Fruit fly (Drosophila melanogaster): ENCODE measurements around the gene CG42526.

CG42526 gene

dm6 chr3L:9435315-9435714 is at the start of gene CG42526 (continued):
- TF ChIP-seq CG4328 (GFP tag; optimal IDR thresholded peaks at IDR 0.05) (no peak), CrebB (tag; optimal IDR thresholded peaks at IDR 0.05) (no peak), Dbx (GFP tag; IDR thresholded peaks at IDR 0.05) (peak; percentile 39; the same call in 1 of the 3 replicates), CG5953 (GFP tag; IDR thresholded peaks at IDR 0.05) (no peak), chn (GFP tag; optimal IDR thresholded peaks at IDR 0.05) (no peak), odd (GFP tag; optimal IDR thresholded peaks at IDR 0.05) (no peak), CG15269 (tag; optimal IDR thresholded peaks at IDR 0.05) (peak; percentile 48), ems (GFP tag; optimal IDR thresholded peaks at IDR 0.05) (peak; percentile 26), CG11093 (GFP tag; IDR thresholded peaks at IDR 0.05) (no peak), CG4360 (GFP tag; IDR thresholded peaks at IDR 0.05) (no peak), pzg (GFP tag; optimal IDR thresholded peaks at IDR 0.05) (peak; percentile 79), Xrp1 (GFP tag; IDR thresholded peaks at IDR 0.05) (no peak), CG13894 (tag; optimal IDR thresholded peaks at IDR 0.05) (peak; percentile 4), CG11723 (GFP tag; optimal IDR thresholded peaks at IDR 0.05) (peak; percentile 33), CG3995 (GFP tag; optimal IDR thresholded peaks at IDR 0.05) (peak; percentile 21), CG32532 (GFP tag; IDR thresholded peaks at IDR 0.05) (peak; percentile 44; the same call in 1 of the 2 replicates), CG5180 (GFP tag; optimal IDR thresholded peaks at IDR 0.05) (no peak), fd64A (GFP tag; optimal IDR thresholded peaks at IDR 0.05) (no peak), fd3F (GFP tag; optimal IDR thresholded peaks at IDR 0.05) (no peak), CG11247 (GFP tag; IDR thresholded peaks at IDR 0.05) (peak; percentile 44; the same call in 1 of the 2 replicates), amos (GFP tag; IDR thresholded peaks at IDR 0.05; ENCODE audit: partially characterized antibody) (peak; percentile 44; the same call in 1 of the 2 replicates), Gug (GFP tag; IDR thresholded peaks at IDR 0.05) (no peak), CG17612 (GFP tag; IDR thresholded peaks at IDR 0.05) (no peak), CG4730 (GFP tag; IDR thresholded peaks at IDR 0.05) (no peak), CG16863 (GFP tag; optimal IDR thresholded peaks at IDR 0.05) (peak; percentile 34), abd-A (tag; optimal IDR thresholded peaks at IDR 0.05) (no peak), CTCF (GFP tag; optimal IDR thresholded peaks at IDR 0.05) (peak; percentile 59), Hmx (GFP tag; optimal IDR thresholded peaks at IDR 0.05) (peak; percentile 35), dpn (GFP tag; optimal IDR thresholded peaks at IDR 0.05) (peak in 1 of 2 experiments; percentile 58), salm (tag; optimal IDR thresholded peaks at IDR 0.05) (no peak), CG7745 (tag; optimal IDR thresholded peaks at IDR 0.05) (no peak), CG4617 (GFP tag; optimal IDR thresholded peaks at IDR 0.05; ENCODE audit: borderline replicate concordance) (peak; percentile 9), CG12299 (tag; optimal IDR thresholded peaks at IDR 0.05) (peak; percentile 28), CG12659 (GFP tag; optimal IDR thresholded peaks at IDR 0.05) (peak; percentile 59), CG10543 (GFP tag; optimal IDR thresholded peaks at IDR 0.05) (no peak), B-H2 (GFP tag; optimal IDR thresholded peaks at IDR 0.05) (peak; percentile 19), nom (GFP tag; optimal IDR thresholded peaks at IDR 0.05) (no peak), fd102C (GFP tag; optimal IDR thresholded peaks at IDR 0.05) (no peak), Bteb2 (GFP tag; optimal IDR thresholded peaks at IDR 0.05) (no peak), onecut (GFP tag; IDR thresholded peaks at IDR 0.05) (no peak), sug (tag; optimal IDR thresholded peaks at IDR 0.05) (no peak), Mrtf (GFP tag; IDR thresholded peaks at IDR 0.05) (no peak), Jarid2 (GFP tag; optimal IDR thresholded peaks at IDR 0.05) (no peak), CG17829 (tag; optimal IDR thresholded peaks at IDR 0.05) (peak; percentile 31), Dll (GFP tag; IDR thresholded peaks at IDR 0.05; ENCODE audit: partially characterized antibody) (peak; percentile 68), CG9797 (GFP tag; optimal IDR thresholded peaks at IDR 0.05) (peak; percentile 18), pfk (GFP tag; optimal IDR thresholded peaks at IDR 0.05) (no peak), CG13775 (GFP tag; optimal IDR thresholded peaks at IDR 0.05) (peak; percentile 1), CG18011 (GFP tag; optimal IDR thresholded peaks at IDR 0.05) (peak; percentile 20), CG16813 (GFP tag; IDR thresholded peaks at IDR 0.05; ENCODE audit: partially characterized antibody) (0 out of 3 replicates have a peak, but pooled peaks have one; percentile 17), slp2 (GFP tag; optimal IDR thresholded peaks at IDR 0.05) (no peak)
